Worm (Caenorhabditis elegans) whole organism, mixed stage, embryonic: ENCODE results near the gene cal-1.

ENCODE experiments used
- bed-3 ChIP-seq: fragments of 200-800 bp; sonication (Bioruptor generic); optimal IDR thresholded peaks from 3 replicates; lab custom pipeline; 2018; ENCODE audit warnings: mild to moderate bottlenecking, missing genetic modification characterization, moderate library complexity, missing compliant biosample characterization
- ceh-83 ChIP-seq: fragments of 200-800 bp; sonication (Bioruptor generic); optimal IDR thresholded peaks from 2 replicates; lab custom pipeline; 2018; ENCODE audit warnings: mild to moderate bottlenecking, missing genetic modification characterization, missing compliant biosample characterization
- elt-3 ChIP-seq: fragments of 150-350 bp; optimal IDR thresholded peaks from 2 replicates; lab custom pipeline; 2014; ENCODE audit warnings: missing biosample characterization, missing genetic modification characterization
- ham-2 ChIP-seq: fragments of 200-800 bp; sonication (Bioruptor generic); optimal IDR thresholded peaks from 2 replicates; lab custom pipeline; 2018; ENCODE audit warnings: mild to moderate bottlenecking, missing genetic modification characterization, missing compliant biosample characterization
- lsy-2 ChIP-seq: fragments of 150-350 bp; optimal IDR thresholded peaks from 2 replicates; lab custom pipeline; 2014; ENCODE audit warnings: missing biosample characterization, missing genetic modification characterization
- mep-1 ChIP-seq: fragments of 150-350 bp; optimal IDR thresholded peaks from 2 replicates; lab custom pipeline; 2017; ENCODE audit warnings: missing biosample characterization, missing genetic modification reagents, missing genetic modification characterization, inconsistent platforms
- nhr-76 ChIP-seq: sonication (generic microtip); optimal IDR thresholded peaks from 2 replicates; lab custom pipeline; 2017; ENCODE audit warnings: missing biosample characterization, missing genetic modification characterization
- pha-4 ChIP-seq: fragments of 150-350 bp; optimal IDR thresholded peaks from 2 replicates; lab custom pipeline; 2018; ENCODE audit warnings: missing biosample characterization, missing genetic modification reagents, missing genetic modification characterization
- sem-2 ChIP-seq: fragments of 200-800 bp; sonication (Bioruptor generic); optimal IDR thresholded peaks from 2 replicates; lab custom pipeline; 2018; ENCODE audit warnings: mild to moderate bottlenecking, missing genetic modification characterization, missing compliant biosample characterization
- unc-39 ChIP-seq: fragments of 150-350 bp; optimal IDR thresholded peaks from 2 replicates; lab custom pipeline; 2014; ENCODE audit warnings: missing biosample characterization, missing genetic modification characterization
- unc-62 ChIP-seq: fragments of 150-350 bp; optimal IDR thresholded peaks from 2 replicates; lab custom pipeline; 2014; ENCODE audit warnings: missing biosample characterization, missing genetic modification reagents, missing genetic modification characterization
- ztf-11 ChIP-seq: fragments of 150-350 bp; optimal IDR thresholded peaks from 2 replicates; lab custom pipeline; 2014; ENCODE audit warnings: missing biosample characterization, missing genetic modification characterization

DNA sequence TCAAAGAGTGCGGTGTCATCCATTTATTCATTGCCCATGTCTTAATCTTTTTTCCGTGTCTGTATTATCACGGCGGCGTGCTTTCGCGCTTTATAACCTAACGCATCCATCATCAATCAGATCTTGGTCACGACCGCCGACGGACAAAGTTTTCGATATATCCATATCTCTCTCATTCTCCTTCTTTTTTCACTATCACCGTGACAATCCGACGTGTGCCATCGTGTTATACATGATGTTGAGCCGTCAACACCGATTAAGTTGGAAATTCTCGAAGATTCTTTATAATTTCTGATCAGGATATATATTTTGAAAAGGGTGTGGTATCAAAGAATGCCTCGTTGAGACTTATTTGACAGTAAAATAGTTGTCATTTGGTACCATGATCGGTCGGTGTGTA lies 39.9 kb upstream of the cal-1 start:
- TF ChIP-seq nhr-76 (tag; lab: Kevin White, UChicago): no peak
- no peak for TF ChIP-seq unc-39
- TF ChIP-seq mep-1 (tag; lab: Kevin White, UChicago): no peak
- TF ChIP-seq ztf-11 (tag; lab: Kevin White, UChicago): no peak
- TF ChIP-seq bed-3 (GFP tag; lab: Kevin White, UChicago): no peak
- no peak for TF ChIP-seq ham-2 (GFP tag; lab: Kevin White, UChicago)
- TF ChIP-seq pha-4 (tag; lab: Kevin White, UChicago): no peak
- no peak for TF ChIP-seq unc-62
- TF ChIP-seq sem-2: no peak
- TF ChIP-seq ceh-83: no peak
- TF ChIP-seq elt-3: no peak
- no peak for TF ChIP-seq lsy-2 (tag; lab: Kevin White, UChicago)
